Fruit fly (Drosophila melanogaster): ENCODE results near the gene Pka-R1.

The Pka-R1 gene

dm6 chr3L:20789299-20789698, 26.6 kb upstream of the Pka-R1 start:
- TF ChIP-seq Rel (GFP tag; optimal IDR thresholded peaks at IDR 0.05): no peak
- TF ChIP-seq Rel (tag; optimal IDR thresholded peaks at IDR 0.05): no peak
- no peak for TF ChIP-seq Hr78 (GFP tag; optimal IDR thresholded peaks at IDR 0.05)
- TF ChIP-seq tai (GFP tag; optimal IDR thresholded peaks at IDR 0.05): no peak
- no peak for TF ChIP-seq br (GFP tag; optimal IDR thresholded peaks at IDR 0.05)
- no peak for TF ChIP-seq dmrt93B (GFP tag; optimal IDR thresholded peaks at IDR 0.05)
- no peak for TF ChIP-seq pan (optimal IDR thresholded peaks at IDR 0.05)
- TF ChIP-seq foxo (GFP tag; optimal IDR thresholded peaks at IDR 0.05): no peak
- TF ChIP-seq sv (GFP tag; optimal IDR thresholded peaks at IDR 0.05): no peak
- no peak for TF ChIP-seq Mio (GFP tag; optimal IDR thresholded peaks at IDR 0.05)
- TF ChIP-seq Jra (GFP tag; optimal IDR thresholded peaks at IDR 0.05): no peak

- TF ChIP-seq lola (GFP tag; optimal IDR thresholded peaks at IDR 0.05): no peak
Measured at dm6 chr3L:20792693-20793092, 23.2 kb upstream of the Pka-R1 start, which contains the start of gene Six4. Gene Six4, minus strand, starts transcription at chr3L:20792777.

- TF ChIP-seq pan (optimal IDR thresholded peaks at IDR 0.05) (no peak), foxo (GFP tag; optimal IDR thresholded peaks at IDR 0.05) (no peak), brk (GFP tag; optimal IDR thresholded peaks at IDR 0.05) (no peak), sv (GFP tag; optimal IDR thresholded peaks at IDR 0.05) (no peak), jim (GFP tag; optimal IDR thresholded peaks at IDR 0.05) (no peak), Sp1 (GFP tag; optimal IDR thresholded peaks at IDR 0.05) (no peak), sage (GFP tag; optimal IDR thresholded peaks at IDR 0.05) (no peak), OdsH (GFP tag; optimal IDR thresholded peaks at IDR 0.05) (no peak), Vsx2 (GFP tag; optimal IDR thresholded peaks at IDR 0.05; ENCODE audit: partially characterized antibody) (no peak)
Measured at dm6 chr3L:20796757-20797156, 19.2 kb upstream of the Pka-R1 start.

- no peak for TF ChIP-seq sv (GFP tag; optimal IDR thresholded peaks at IDR 0.05)
- no peak for TF ChIP-seq brk (GFP tag; optimal IDR thresholded peaks at IDR 0.05)
- TF ChIP-seq Hr83 (GFP tag; optimal IDR thresholded peaks at IDR 0.05; ENCODE audit: poor library complexity, severe bottlenecking): no peak
- TF ChIP-seq pan (optimal IDR thresholded peaks at IDR 0.05): no peak
- no peak for TF ChIP-seq Vsx2 (GFP tag; optimal IDR thresholded peaks at IDR 0.05; ENCODE audit: partially characterized antibody)
- no peak for TF ChIP-seq dmrt93B (GFP tag; optimal IDR thresholded peaks at IDR 0.05)
- no peak for TF ChIP-seq psq (GFP tag; optimal IDR thresholded peaks at IDR 0.05)
- no peak for TF ChIP-seq Jra (GFP tag; optimal IDR thresholded peaks at IDR 0.05)
- TF ChIP-seq Dfd (GFP tag; optimal IDR thresholded peaks at IDR 0.05): no peak
- TF ChIP-seq Myc (optimal IDR thresholded peaks at IDR 0.05): no peak
- no peak for TF ChIP-seq ey (GFP tag; optimal IDR thresholded peaks at IDR 0.05)
- TF ChIP-seq Hr78 (GFP tag; optimal IDR thresholded peaks at IDR 0.05): no peak
- TF ChIP-seq CrebA (GFP tag; optimal IDR thresholded peaks at IDR 0.05; ENCODE audit: borderline replicate concordance): no peak
- TF ChIP-seq HLH106 (tag; optimal IDR thresholded peaks at IDR 0.05): no peak
- no peak for TF ChIP-seq Rel (GFP tag; optimal IDR thresholded peaks at IDR 0.05)
- TF ChIP-seq Rel (tag; optimal IDR thresholded peaks at IDR 0.05): no peak
- TF ChIP-seq tai (GFP tag; optimal IDR thresholded peaks at IDR 0.05): no peak
- no peak for TF ChIP-seq dsf (GFP tag; optimal IDR thresholded peaks at IDR 0.05; ENCODE audit: borderline replicate concordance)
- TF ChIP-seq Dif (GFP tag; optimal IDR thresholded peaks at IDR 0.05; ENCODE audit: partially characterized antibody): no peak
- no peak for TF ChIP-seq fru (GFP tag; optimal IDR thresholded peaks at IDR 0.05)
Measured at dm6 chr3L:20797379-20797778, 18.5 kb upstream of the Pka-R1 start.

dm6 chr3L:20798325-20798846, 17.5 kb upstream of the Pka-R1 start, which contains the start of the genes CG3698 and tzn:
Gene CG3698, minus strand, starts transcription at chr3L:20798375.
Gene tzn, plus strand, starts transcription at chr3L:20798645.
- TF ChIP-seq Abd-B (GFP tag; optimal IDR thresholded peaks at IDR 0.05): no peak
- TF ChIP-seq dsf (GFP tag; optimal IDR thresholded peaks at IDR 0.05; ENCODE audit: borderline replicate concordance): no peak
- no peak for TF ChIP-seq sage (GFP tag; optimal IDR thresholded peaks at IDR 0.05)
- peak; percentile 95 for TF ChIP-seq CG9705 (GFP tag; optimal IDR thresholded peaks at IDR 0.05)
- peak; percentile 43 for TF ChIP-seq Myc (optimal IDR thresholded peaks at IDR 0.05)
- no peak for TF ChIP-seq jim (GFP tag; optimal IDR thresholded peaks at IDR 0.05)
- TF ChIP-seq CG32264 (GFP tag; optimal IDR thresholded peaks at IDR 0.05): no peak
- TF ChIP-seq h (GFP tag; optimal IDR thresholded peaks at IDR 0.05): no peak
- no peak for TF ChIP-seq fru (GFP tag; optimal IDR thresholded peaks at IDR 0.05)
- TF ChIP-seq woc (GFP tag; optimal IDR thresholded peaks at IDR 0.05): no peak
- TF ChIP-seq Rel (GFP tag; optimal IDR thresholded peaks at IDR 0.05): peak; percentile 17
- peak; percentile 85 for TF ChIP-seq Rel (tag; optimal IDR thresholded peaks at IDR 0.05)
- TF ChIP-seq psq (GFP tag; optimal IDR thresholded peaks at IDR 0.05): peak; percentile 70
- TF ChIP-seq Jra (GFP tag; optimal IDR thresholded peaks at IDR 0.05): no peak
- TF ChIP-seq Dif (GFP tag; optimal IDR thresholded peaks at IDR 0.05; ENCODE audit: partially characterized antibody): no peak
- no peak for TF ChIP-seq Dfd (GFP tag; optimal IDR thresholded peaks at IDR 0.05)
- TF ChIP-seq pan (optimal IDR thresholded peaks at IDR 0.05): no peak
- TF ChIP-seq Mio (GFP tag; optimal IDR thresholded peaks at IDR 0.05): no peak
- peak; percentile 85 for TF ChIP-seq HLH106 (tag; optimal IDR thresholded peaks at IDR 0.05)
- no peak for TF ChIP-seq foxo (GFP tag; optimal IDR thresholded peaks at IDR 0.05)
- no peak for TF ChIP-seq tai (GFP tag; optimal IDR thresholded peaks at IDR 0.05)
- TF ChIP-seq dl (GFP tag; optimal IDR thresholded peaks at IDR 0.05; ENCODE audit: insufficient read depth in 1 of 2, partially characterized antibody in 2 of 2): no peak
- TF ChIP-seq dmrt93B (GFP tag; optimal IDR thresholded peaks at IDR 0.05): peak; percentile 97
- no peak for TF ChIP-seq GATAd (GFP tag; optimal IDR thresholded peaks at IDR 0.05)
- TF ChIP-seq Hnf4 (GFP tag; optimal IDR thresholded peaks at IDR 0.05): no peak
- no peak for TF ChIP-seq Vsx2 (GFP tag; optimal IDR thresholded peaks at IDR 0.05; ENCODE audit: partially characterized antibody)
- peak; percentile 85 for TF ChIP-seq Sp1 (GFP tag; optimal IDR thresholded peaks at IDR 0.05)
- TF ChIP-seq sv (GFP tag; optimal IDR thresholded peaks at IDR 0.05): peak; percentile 78
- no peak for TF ChIP-seq ey (GFP tag; optimal IDR thresholded peaks at IDR 0.05)
- no peak for TF ChIP-seq usp (GFP tag; optimal IDR thresholded peaks at IDR 0.05)
- no peak for TF ChIP-seq Hr78 (GFP tag; optimal IDR thresholded peaks at IDR 0.05)
- TF ChIP-seq rgr (GFP tag; optimal IDR thresholded peaks at IDR 0.05): peak; percentile 94
